Worm (Caenorhabditis elegans) whole organism, young adult: ENCODE data around the gene fbxb-48.

Source experiments
- B0035.1 ChIP-seq: sonication (generic microtip); optimal IDR thresholded peaks from 2 replicates; lab custom pipeline; 2016; ENCODE audit warnings: missing genetic modification characterization, mild to moderate bottlenecking, missing compliant biosample characterization, missing genotype, missing genetic modification reagents
- B0261.1 ChIP-seq: sonication (generic microtip); optimal IDR thresholded peaks from 2 replicates; lab custom pipeline; 2016; ENCODE audit warnings: mild to moderate bottlenecking, missing genetic modification characterization, moderate library complexity, missing compliant biosample characterization
- F49E8.2 ChIP-seq: sonication (generic microtip); optimal IDR thresholded peaks from 3 replicates; lab custom pipeline; 2017; ENCODE audit warnings: missing genetic modification characterization, mild to moderate bottlenecking, missing compliant biosample characterization, antibody characterized with exemption, moderate library complexity; ENCODE audit not compliant: insufficient read depth
- F52B5.7 ChIP-seq: sonication (generic microtip); optimal IDR thresholded peaks from 2 replicates; lab custom pipeline; 2016; ENCODE audit warnings: mild to moderate bottlenecking, missing genetic modification characterization, missing compliant biosample characterization
- Y56A3A.18 ChIP-seq: fragments of 200-800 bp; sonication (Bioruptor generic); IDR thresholded peaks from 2 replicates; pipeline ENCODE4 v1.3.6; 2022; ENCODE audit warnings: missing genetic modification reagents, missing genetic modification characterization, missing compliant biosample characterization
- ZK185.1 ChIP-seq: sonication (generic microtip); optimal IDR thresholded peaks from 2 replicates; lab custom pipeline; 2016; ENCODE audit warnings: mild to moderate bottlenecking, missing genetic modification characterization, missing compliant biosample characterization; ENCODE audit not compliant: poor library complexity, severe bottlenecking
- dpl-1 ChIP-seq: fragments of 150-350 bp; optimal IDR thresholded peaks from 2 replicates; lab custom pipeline; 2014; ENCODE audit warnings: missing biosample characterization, missing genetic modification reagents, missing genetic modification characterization
- fkh-3 ChIP-seq: sonication (generic microtip); optimal IDR thresholded peaks from 2 replicates; lab custom pipeline; 2016; ENCODE audit warnings: mild to moderate bottlenecking, missing genetic modification characterization, missing compliant biosample characterization
- hsf-1 ChIP-seq: fragments of 200-800 bp; sonication (Bioruptor generic); IDR thresholded peaks from 2 replicates; pipeline ENCODE4 v1.3.6; 2022; ENCODE audit warnings: missing genetic modification reagents, missing genetic modification characterization, missing compliant biosample characterization
- madf-6 ChIP-seq: fragments of 200-800 bp; sonication (Bioruptor generic); IDR thresholded peaks from 2 replicates; pipeline ENCODE4 v1.3.6; 2022; ENCODE audit warnings: missing genetic modification reagents, missing genetic modification characterization, missing compliant biosample characterization
- mxl-1 ChIP-seq: sonication (generic microtip); optimal IDR thresholded peaks from 2 replicates; lab custom pipeline; 2016; ENCODE audit warnings: missing genetic modification characterization, missing compliant biosample characterization
- ztf-18 ChIP-seq: sonication (generic microtip); optimal IDR thresholded peaks from 2 replicates; lab custom pipeline; 2016; ENCODE audit warnings: missing genotype, mild to moderate bottlenecking, missing genetic modification characterization, missing compliant biosample characterization
- ztf-25 ChIP-seq: fragments of 200-800 bp; sonication (Bioruptor generic); IDR thresholded peaks from 2 replicates; pipeline ENCODE4 v1.3.6; 2022; ENCODE audit warnings: missing genetic modification reagents, missing genetic modification characterization, missing compliant biosample characterization

- TF ChIP-seq ztf-18 (tag; lab: Kevin White, UChicago) = no peak
- no peak for TF ChIP-seq F52B5.7
- no peak for TF ChIP-seq B0261.1 (tag; lab: Kevin White, UChicago)
- no peak for TF ChIP-seq dpl-1 (GFP tag; lab: Kevin White, UChicago)
- no peak for TF ChIP-seq madf-6 (GFP tag; lab: Robert Waterston, UW)
- TF ChIP-seq F49E8.2 = no peak
- no peak for TF ChIP-seq hsf-1
- no peak for TF ChIP-seq mxl-1 (tag; lab: Kevin White, UChicago)
- TF ChIP-seq Y56A3A.18 (GFP tag; lab: Robert Waterston, UW) = no peak
- TF ChIP-seq fkh-3 = no peak
- TF ChIP-seq ztf-25 (GFP tag; lab: Robert Waterston, UW) = no peak
- TF ChIP-seq ZK185.1 (tag; lab: Kevin White, UChicago) = no peak
- TF ChIP-seq B0035.1 (tag; lab: Kevin White, UChicago) = no peak
Observed at ce11 chrII:1679081-1679480, 40.0 kb downstream of the fbxb-48 start, which contains the start of gene irld-36.
